Worm (Caenorhabditis elegans) whole organism, early embryonic: ENCODE data around the gene Y111B2A.12.

Source experiments
- B0310.2 ChIP-seq: sonication (generic microtip); optimal IDR thresholded peaks from 2 replicates; lab custom pipeline; 2016; ENCODE audit warnings: mild to moderate bottlenecking, missing genetic modification characterization, missing compliant biosample characterization
- hmbx-1 ChIP-seq: sonication (generic microtip); optimal IDR thresholded peaks from 2 replicates; lab custom pipeline; 2016; ENCODE audit warnings: mild to moderate bottlenecking, missing genetic modification characterization, missing compliant biosample characterization
- hmg-4 ChIP-seq: fragments of 200-800 bp; sonication (Bioruptor generic); optimal IDR thresholded peaks from 2 replicates; lab custom pipeline; 2018; ENCODE audit warnings: mild to moderate bottlenecking, missing genetic modification characterization, missing compliant biosample characterization
- hnd-1 ChIP-seq: sonication (generic microtip); optimal IDR thresholded peaks from 2 replicates; lab custom pipeline; 2016; ENCODE audit warnings: missing genetic modification characterization, missing compliant biosample characterization
- sea-1 ChIP-seq: fragments of 200-800 bp; sonication (Bioruptor generic); conservative IDR thresholded peaks from 2 replicates; pipeline ENCODE4 v1.3.6; 2022; ENCODE audit warnings: missing genetic modification characterization, missing compliant biosample characterization
- tra-4 ChIP-seq: sonication (generic microtip); optimal IDR thresholded peaks from 2 replicates; lab custom pipeline; 2017; ENCODE audit warnings: missing genetic modification characterization, missing compliant biosample characterization

The Y111B2A.12 gene

ce11 chrIII:12668821-12669220, 59.7 kb downstream of the Y111B2A.12 start:
- TF ChIP-seq hmg-4 (GFP tag; lab: Kevin White, UChicago) (no peak), hnd-1 (no peak), sea-1 (GFP tag; lab: Robert Waterston, UW) (no peak), B0310.2 (no peak), tra-4 (tag; lab: Kevin White, UChicago) (no peak), hmbx-1 (tag; lab: Kevin White, UChicago) (no peak)
